Fruit fly (Drosophila melanogaster) whole organism, prepupa: ENCODE measurements around the gene CG42587.

Experiments used
- CG11902 ChIP-seq: fragments of 200-800 bp; sonication (Bioruptor generic); optimal IDR thresholded peaks from 3 replicates; lab custom pipeline; 2016; ENCODE audit warnings: missing biosample characterization, missing genetic modification characterization
- CG31627 ChIP-seq: fragments of 200-800 bp; sonication (Bioruptor generic); optimal IDR thresholded peaks from 3 replicates; lab custom pipeline; 2016; ENCODE audit warnings: missing biosample characterization, missing genetic modification characterization
- Hr38 ChIP-seq: sonication (Bioruptor generic); optimal IDR thresholded peaks from 2 replicates; lab custom pipeline; 2016; ENCODE audit warnings: missing biosample characterization, missing genetic modification characterization
- Lpt ChIP-seq: fragments of 200-800 bp; sonication (Bioruptor generic); optimal IDR thresholded peaks from 3 replicates; lab custom pipeline; 2016; ENCODE audit warnings: missing biosample characterization, missing genetic modification characterization
- dac ChIP-seq: fragments of 200-800 bp; sonication (Bioruptor generic); optimal IDR thresholded peaks from 2 replicates; lab custom pipeline; 2017; ENCODE audit warnings: missing biosample characterization, mild to moderate bottlenecking, missing genetic modification characterization
- lz ChIP-seq: fragments of 200-800 bp; sonication (Bioruptor generic); optimal IDR thresholded peaks from 3 replicates; lab custom pipeline; 2016; ENCODE audit warnings: missing biosample characterization, missing genetic modification characterization
- spab ChIP-seq: fragments of 200-800 bp; sonication (Bioruptor generic); optimal IDR thresholded peaks from 2 replicates; lab custom pipeline; 2017; ENCODE audit warnings: missing biosample characterization, mild to moderate bottlenecking, missing genetic modification characterization, missing genetic modification reagents

DNA sequence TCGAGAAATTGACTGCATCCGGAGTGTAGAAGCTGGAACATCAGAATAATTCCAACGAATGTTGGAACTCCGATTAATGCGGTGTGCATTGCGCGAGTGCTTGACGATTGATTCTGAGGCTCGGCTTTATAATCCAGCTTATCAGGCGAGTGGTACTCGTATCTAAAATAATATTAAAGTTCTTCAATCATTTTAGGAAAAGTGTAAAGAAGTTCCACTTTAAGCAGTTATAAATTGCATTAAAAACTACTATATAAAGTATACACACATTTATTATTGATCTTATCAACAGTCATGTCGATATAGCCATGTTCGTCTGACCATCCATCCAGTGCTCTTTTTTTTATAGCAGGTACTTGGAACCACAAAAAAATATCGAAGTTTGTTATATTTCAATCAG, 39.5 kb upstream of the CG42587 start, which contains the start of gene CG18636:
- TF ChIP-seq spab (GFP tag; lab: Kevin White, UChicago): no peak
- no peak for TF ChIP-seq Hr38
- TF ChIP-seq lz: no peak
- no peak for TF ChIP-seq dac (GFP tag; lab: Kevin White, UChicago)
- TF ChIP-seq CG11902: no peak
- TF ChIP-seq CG31627 (GFP tag; lab: Kevin White, UChicago): no peak
- TF ChIP-seq Lpt (GFP tag; lab: Kevin White, UChicago): no peak
